Fruit fly (Drosophila melanogaster): ENCODE data around the gene AkhR.
A peak's percentile ranks its signal among the peaks of the same experiment; 100 is the strongest.

Gene AkhR

DNA sequence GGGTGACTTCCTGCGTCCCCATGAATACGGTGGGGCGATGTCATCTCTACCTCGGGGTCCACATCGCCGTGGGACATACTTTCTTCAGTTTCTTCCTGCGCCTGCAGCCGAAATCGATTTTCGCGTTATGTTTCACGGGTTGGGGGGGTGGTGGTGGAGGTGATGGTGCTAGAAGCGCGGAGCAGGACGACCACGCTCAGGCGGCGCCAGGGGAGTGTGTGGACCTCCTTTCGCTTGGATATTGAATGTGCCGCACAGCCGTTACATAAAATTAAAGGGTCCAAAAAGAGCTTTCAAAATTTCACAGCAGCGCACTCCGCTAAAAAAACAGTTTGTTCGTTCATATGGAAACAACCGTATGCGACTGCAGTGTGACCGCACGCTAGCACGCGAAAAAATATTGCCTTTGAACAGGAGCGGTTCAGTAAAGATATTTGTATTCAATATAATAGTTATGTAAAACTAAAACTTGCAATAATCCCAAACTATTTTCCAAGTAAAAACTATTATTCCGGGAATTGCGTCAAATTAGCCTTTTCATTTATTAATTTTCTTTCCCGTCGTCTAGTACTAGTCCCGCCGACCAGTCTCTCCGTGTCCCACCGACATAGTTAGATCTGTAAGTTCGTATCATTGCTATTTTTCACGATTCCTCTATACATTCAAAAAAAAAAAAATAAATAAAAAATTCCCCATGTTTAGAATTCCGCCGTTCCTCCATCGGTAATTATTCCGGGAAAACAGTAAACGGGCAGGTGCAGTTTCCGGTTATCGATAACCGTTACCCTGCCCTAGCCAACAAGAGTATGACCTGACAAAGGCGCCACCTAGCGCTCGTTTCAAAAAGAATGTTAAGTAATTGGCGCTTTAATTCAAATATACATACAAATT, 31.7 kb downstream of the AkhR start, which contains the start of gene Nhe3 (continued):
- TF ChIP-seq gfzf (GFP tag; optimal IDR thresholded peaks at IDR 0.05) (peak; percentile 74), CG1647 (GFP tag; optimal IDR thresholded peaks at IDR 0.05) (peak; percentile 70), CG34422 (GFP tag; IDR thresholded peaks at IDR 0.05) (peak; percentile 77), CG6175 (GFP tag; IDR thresholded peaks at IDR 0.05) (0 out of 3 replicates have a peak, but pooled peaks have one; percentile 42), esg (GFP tag; conservative IDR thresholded peaks at IDR 0.05) (peak; percentile 76), CG2202 (tag; optimal IDR thresholded peaks at IDR 0.05) (peak; percentile 36), gsb (GFP tag; IDR thresholded peaks at IDR 0.05) (peak; percentile 60), Kr (GFP tag; optimal IDR thresholded peaks at IDR 0.05) (no peak), Abd-B (GFP tag; optimal IDR thresholded peaks at IDR 0.05) (peak; percentile 74), row (GFP tag; IDR thresholded peaks at IDR 0.05) (peak; percentile 95), CG6683 (GFP tag; optimal IDR thresholded peaks at IDR 0.05) (peak; percentile 18), Elba2 (GFP tag; optimal IDR thresholded peaks at IDR 0.05) (no peak), Opbp (GFP tag; IDR thresholded peaks at IDR 0.05; ENCODE audit: partially characterized antibody) (peak; percentile 64), CG17802 (tag; optimal IDR thresholded peaks at IDR 0.05) (peak; percentile 26), kni (GFP tag; optimal IDR thresholded peaks at IDR 0.05) (no peak), nau (GFP tag; optimal IDR thresholded peaks at IDR 0.05) (peak; percentile 58), schlank (tag; optimal IDR thresholded peaks at IDR 0.05) (peak; percentile 43), lov (optimal IDR thresholded peaks at IDR 0.05) (no peak), lov (GFP tag; IDR thresholded peaks at IDR 0.05) (peak; percentile 70; the same call in 2 of the 3 replicates), peb (GFP tag; IDR thresholded peaks at IDR 0.05) (peak; percentile 32; the same call in 1 of the 2 replicates), ac (GFP tag; optimal IDR thresholded peaks at IDR 0.05) (no peak), btn (GFP tag; optimal IDR thresholded peaks at IDR 0.05) (peak; percentile 48), CG6791 (GFP tag; IDR thresholded peaks at IDR 0.05; ENCODE audit: partially characterized antibody) (peak; percentile 65; the same call in 2 of the 3 replicates), fd102C (GFP tag; optimal IDR thresholded peaks at IDR 0.05) (no peak), Doc3 (GFP tag; IDR thresholded peaks at IDR 0.05; ENCODE audit: partially characterized antibody) (no peak; the same call in 2 of the 3 replicates), CG13775 (GFP tag; optimal IDR thresholded peaks at IDR 0.05) (peak; percentile 76), twi (tag; optimal IDR thresholded peaks at IDR 0.05) (peak; percentile 56), Tbp (GFP tag; optimal IDR thresholded peaks at IDR 0.05) (no peak), prd (optimal IDR thresholded peaks at IDR 0.05) (no peak), prd (GFP tag; IDR thresholded peaks at IDR 0.05) (peak; percentile 90), so (GFP tag; IDR thresholded peaks at IDR 0.05) (peak; percentile 86), CG10959 (GFP tag; IDR thresholded peaks at IDR 0.05) (peak; percentile 68), Bgb (GFP tag; IDR thresholded peaks at IDR 0.05; ENCODE audit: partially characterized antibody) (peak; percentile 60; the same call in 1 of the 2 replicates), CG14441 (GFP tag; IDR thresholded peaks at IDR 0.05) (peak; percentile 86), maf-S (GFP tag; optimal IDR thresholded peaks at IDR 0.05) (peak; percentile 59), CG16863 (GFP tag; optimal IDR thresholded peaks at IDR 0.05) (peak; percentile 77), CG2889 (GFP tag; IDR thresholded peaks at IDR 0.05) (peak; percentile 78; the same call in 2 of the 3 replicates), HmgD (GFP tag; optimal IDR thresholded peaks at IDR 0.05) (no peak), luna (GFP tag; optimal IDR thresholded peaks at IDR 0.05) (no peak), pho (GFP tag; optimal IDR thresholded peaks at IDR 0.05) (peak; percentile 87), CG8944 (GFP tag; optimal IDR thresholded peaks at IDR 0.05) (peak; percentile 68), Chrac-16 (GFP tag; optimal IDR thresholded peaks at IDR 0.05) (peak; percentile 80), CG15696 (tag; optimal IDR thresholded peaks at IDR 0.05) (peak; percentile 72), CG7556 (GFP tag; optimal IDR thresholded peaks at IDR 0.05) (peak; percentile 81), Oli (tag; optimal IDR thresholded peaks at IDR 0.05) (peak; percentile 77), lilli (GFP tag; optimal IDR thresholded peaks at IDR 0.05) (peak; percentile 90), NC2β (GFP tag; optimal IDR thresholded peaks at IDR 0.05) (peak; percentile 65), CG6854 (GFP tag; optimal IDR thresholded peaks at IDR 0.05) (peak; percentile 30), CG14050 (GFP tag; IDR thresholded peaks at IDR 0.05) (peak; percentile 67; the same call in 2 of the 3 replicates)

All from whole organism, embryonic.